Worm (Caenorhabditis elegans) whole organism, young adult: Measurements from ENCODE around the gene clc-9.
A peak's percentile ranks its signal among the peaks of the same experiment; 100 is the strongest.

Source experiments
- B0035.1 ChIP-seq: sonication (generic microtip); optimal IDR thresholded peaks from 2 replicates; lab custom pipeline; 2016; ENCODE audit warnings: missing genetic modification characterization, mild to moderate bottlenecking, missing compliant biosample characterization, missing genotype, missing genetic modification reagents
- B0261.1 ChIP-seq: sonication (generic microtip); optimal IDR thresholded peaks from 2 replicates; lab custom pipeline; 2016; ENCODE audit warnings: mild to moderate bottlenecking, missing genetic modification characterization, moderate library complexity, missing compliant biosample characterization
- C17E4.6 ChIP-seq: fragments of 200-800 bp; sonication (Bioruptor generic); IDR thresholded peaks from 2 replicates; pipeline ENCODE4 v1.3.6; 2022; ENCODE audit warnings: missing genetic modification reagents, missing genetic modification characterization, missing compliant biosample characterization
- D2030.7 ChIP-seq: fragments of 200-800 bp; sonication (Bioruptor generic); IDR thresholded peaks from 2 replicates; pipeline ENCODE4 v1.3.6; 2022; ENCODE audit warnings: missing genetic modification reagents, missing genetic modification characterization, missing compliant biosample characterization
- F10E7.11 ChIP-seq: sonication (generic microtip); optimal IDR thresholded peaks from 2 replicates; lab custom pipeline; 2017; ENCODE audit warnings: mild to moderate bottlenecking, missing genetic modification characterization, moderate library complexity, missing compliant biosample characterization
- F22D6.2 ChIP-seq: sonication (generic microtip); optimal IDR thresholded peaks from 2 replicates; lab custom pipeline; 2016; ENCODE audit warnings: mild to moderate bottlenecking, missing genetic modification characterization, missing compliant biosample characterization
- F37B4.10 ChIP-seq: fragments of 200-800 bp; sonication (Bioruptor generic); IDR thresholded peaks from 2 replicates; pipeline ENCODE4 v1.3.6; 2022; ENCODE audit warnings: missing genetic modification characterization, missing compliant biosample characterization
- F49E8.2 ChIP-seq: sonication (generic microtip); optimal IDR thresholded peaks from 3 replicates; lab custom pipeline; 2017; ENCODE audit warnings: missing genetic modification characterization, mild to moderate bottlenecking, missing compliant biosample characterization, antibody characterized with exemption, moderate library complexity; ENCODE audit not compliant: insufficient read depth
- F57A8.1 ChIP-seq: fragments of 200-800 bp; sonication (Bioruptor generic); optimal IDR thresholded peaks from 2 replicates; lab custom pipeline; 2018; ENCODE audit warnings: mild to moderate bottlenecking, missing genetic modification characterization, moderate library complexity, missing compliant biosample characterization
- T07F8.4 ChIP-seq: sonication (generic microtip); optimal IDR thresholded peaks from 2 replicates; lab custom pipeline; 2016; ENCODE audit warnings: mild to moderate bottlenecking, missing genetic modification characterization, moderate library complexity, missing compliant biosample characterization
- Y67H2A.10 ChIP-seq: fragments of 200-800 bp; sonication (Bioruptor generic); conservative IDR thresholded peaks from 2 replicates; pipeline ENCODE4 v1.3.6; 2022; ENCODE audit warnings: missing genetic modification reagents, missing genetic modification characterization, missing compliant biosample characterization
- ZK185.1 ChIP-seq: sonication (generic microtip); optimal IDR thresholded peaks from 2 replicates; lab custom pipeline; 2016; ENCODE audit warnings: mild to moderate bottlenecking, missing genetic modification characterization, missing compliant biosample characterization; ENCODE audit not compliant: poor library complexity, severe bottlenecking
- ama-1 ChIP-seq, 3 experiments: fragments of 150-350 bp in 1 of 3; sonication (generic microtip) in 2 of 3; optimal IDR thresholded peaks; 2 replicates each; lab custom pipeline; 2014 to 2018; ENCODE audit warnings: missing biosample characterization in 2 of 3, missing genetic modification characterization in 2 of 3, missing genetic modification reagents in 2 of 3
- attf-3 ChIP-seq: fragments of 200-800 bp; sonication (Bioruptor generic); conservative IDR thresholded peaks from 2 replicates; pipeline ENCODE4 v1.3.6; 2022; ENCODE audit warnings: missing genetic modification reagents, missing genetic modification characterization, missing compliant biosample characterization
- bed-2 ChIP-seq: fragments of 200-800 bp; sonication (Bioruptor generic); IDR thresholded peaks from 2 replicates; pipeline ENCODE4 v1.3.6; 2022; ENCODE audit warnings: missing genetic modification reagents, missing genetic modification characterization, missing compliant biosample characterization
- ceh-27 ChIP-seq: fragments of 200-800 bp; sonication (Bioruptor generic); optimal IDR thresholded peaks from 2 replicates; lab custom pipeline; 2018; ENCODE audit warnings: mild to moderate bottlenecking, missing genetic modification characterization, moderate library complexity, missing compliant biosample characterization
- ceh-58 ChIP-seq: fragments of 200-800 bp; sonication (Bioruptor generic); IDR thresholded peaks from 2 replicates; pipeline ENCODE4 v1.3.6; 2022; ENCODE audit warnings: missing genetic modification characterization, missing compliant biosample characterization
- chd-7 ChIP-seq: sonication (generic microtip); optimal IDR thresholded peaks from 2 replicates; lab custom pipeline; 2016; ENCODE audit warnings: mild to moderate bottlenecking, missing genetic modification characterization, moderate library complexity, missing compliant biosample characterization
- die-1 ChIP-seq: sonication (generic microtip); optimal IDR thresholded peaks from 2 replicates; lab custom pipeline; 2016; ENCODE audit warnings: missing genotype, mild to moderate bottlenecking, missing genetic modification characterization, missing compliant biosample characterization
- dox-1 ChIP-seq: fragments of 200-800 bp; sonication (Bioruptor generic); IDR thresholded peaks from 2 replicates; pipeline ENCODE4 v1.3.6; 2022; ENCODE audit warnings: missing genetic modification reagents, missing genetic modification characterization, missing compliant biosample characterization
- hlh-12 ChIP-seq: sonication (generic microtip); optimal IDR thresholded peaks from 2 replicates; lab custom pipeline; 2016; ENCODE audit warnings: missing genetic modification characterization, missing compliant biosample characterization
- hmg-20 ChIP-seq: fragments of 200-800 bp; sonication (Bioruptor generic); IDR thresholded peaks from 2 replicates; pipeline ENCODE4 v1.3.6; 2022; ENCODE audit warnings: missing genetic modification reagents, missing genetic modification characterization, missing compliant biosample characterization
- hrde-1 ChIP-seq: sonication (generic microtip); optimal IDR thresholded peaks from 2 replicates; lab custom pipeline; 2016; ENCODE audit warnings: missing genetic modification characterization, mild to moderate bottlenecking, missing compliant biosample characterization, moderate library complexity, missing genotype, missing genetic modification reagents, borderline replicate concordance
- let-607 ChIP-seq, 2 experiments: fragments of 200-800 bp in 1 of 2; sonication (Bioruptor generic) in 1 of 2; sonication (generic microtip) in 1 of 2; optimal IDR thresholded peaks; 2 replicates each; lab custom pipeline; 2016 to 2018; ENCODE audit warnings: mild to moderate bottlenecking in 2 of 2, missing compliant biosample characterization in 2 of 2, missing genetic modification characterization in 2 of 2, moderate library complexity in 2 of 2, missing genotype in 1 of 2
- lin-26 ChIP-seq: fragments of 200-800 bp; sonication (Bioruptor generic); IDR thresholded peaks from 2 replicates; pipeline ENCODE4 v1.3.6; 2022; ENCODE audit warnings: missing genetic modification reagents, missing genetic modification characterization, missing compliant biosample characterization
- lin-35 ChIP-seq, 3 experiments: fragments of 150-350 bp in 2 of 3; sonication (generic microtip) in 1 of 3; optimal IDR thresholded peaks; 2 replicates each; lab custom pipeline; 2014 to 2018; ENCODE audit warnings: missing biosample characterization in 3 of 3, missing genetic modification characterization in 3 of 3, missing genetic modification reagents in 3 of 3
- lsy-27 ChIP-seq: sonication (generic microtip); optimal IDR thresholded peaks from 2 replicates; lab custom pipeline; 2017; ENCODE audit warnings: missing genetic modification characterization, mild to moderate bottlenecking, missing compliant biosample characterization, antibody characterized with exemption, missing genotype, borderline replicate concordance; ENCODE audit not compliant: insufficient read depth
- madf-10 ChIP-seq: sonication (generic microtip); optimal IDR thresholded peaks from 2 replicates; lab custom pipeline; 2016; ENCODE audit warnings: mild to moderate bottlenecking, missing genetic modification characterization, missing compliant biosample characterization
- mcd-1 ChIP-seq: fragments of 200-800 bp; sonication (Bioruptor generic); IDR thresholded peaks from 2 replicates; pipeline ENCODE4 v1.3.6; 2022; ENCODE audit warnings: missing genetic modification reagents, missing genetic modification characterization, missing compliant biosample characterization
- mel-28 ChIP-seq: sonication (generic microtip); optimal IDR thresholded peaks from 2 replicates; lab custom pipeline; 2016; ENCODE audit warnings: borderline replicate concordance, mild to moderate bottlenecking, missing genetic modification characterization, missing compliant biosample characterization
- mes-4 ChIP-seq: sonication (generic microtip); optimal IDR thresholded peaks from 2 replicates; lab custom pipeline; 2016; ENCODE audit warnings: missing genotype, missing genetic modification characterization, missing compliant biosample characterization
- nfya-1 ChIP-seq: sonication (generic microtip); optimal IDR thresholded peaks from 2 replicates; lab custom pipeline; 2017; ENCODE audit warnings: antibody characterized with exemption, missing compliant biosample characterization, missing genetic modification characterization, borderline replicate concordance; ENCODE audit not compliant: insufficient read depth
- repo-1 ChIP-seq: sonication (generic microtip); optimal IDR thresholded peaks from 2 replicates; lab custom pipeline; 2017; ENCODE audit warnings: mild to moderate bottlenecking, missing genetic modification characterization, missing compliant biosample characterization
- rpc-1 ChIP-seq, 2 experiments: fragments of 150-350 bp in 1 of 2; sonication (generic microtip) in 1 of 2; optimal IDR thresholded peaks; 2 replicates each; lab custom pipeline; 2014 to 2018; ENCODE audit warnings: missing biosample characterization in 1 of 2, missing genetic modification characterization in 1 of 2, missing genetic modification reagents in 1 of 2, missing genotype in 1 of 2
- sdz-38 ChIP-seq: sonication (generic microtip); optimal IDR thresholded peaks from 2 replicates; lab custom pipeline; 2016; ENCODE audit warnings: missing genotype, missing genetic modification characterization, missing compliant biosample characterization
- snpc-1.1 ChIP-seq: sonication (generic microtip); optimal IDR thresholded peaks from 2 replicates; lab custom pipeline; 2017; ENCODE audit warnings: missing genetic modification characterization, mild to moderate bottlenecking, missing compliant biosample characterization, antibody characterized with exemption, moderate library complexity, missing genotype, missing genetic modification reagents; ENCODE audit not compliant: insufficient read depth
- snpc-1.3 ChIP-seq: sonication (generic microtip); optimal IDR thresholded peaks from 2 replicates; lab custom pipeline; 2017; ENCODE audit warnings: missing genetic modification characterization, mild to moderate bottlenecking, missing compliant biosample characterization, antibody characterized with exemption, moderate library complexity, missing genotype, missing genetic modification reagents; ENCODE audit not compliant: insufficient read depth
- sptf-2 ChIP-seq: fragments of 200-800 bp; sonication (Bioruptor generic); optimal IDR thresholded peaks from 2 replicates; lab custom pipeline; 2018; ENCODE audit warnings: mild to moderate bottlenecking, missing genetic modification characterization, missing compliant biosample characterization
- tbx-9 ChIP-seq: sonication (generic microtip); optimal IDR thresholded peaks from 2 replicates; lab custom pipeline; 2016; ENCODE audit warnings: borderline replicate concordance, missing genetic modification characterization, inconsistent platforms, missing compliant biosample characterization
- unc-62 ChIP-seq: fragments of 150-350 bp; optimal IDR thresholded peaks from 2 replicates; lab custom pipeline; 2014; ENCODE audit warnings: missing biosample characterization, missing genetic modification reagents, missing genetic modification characterization
- zfh-2 ChIP-seq: fragments of 200-800 bp; sonication (Bioruptor generic); conservative IDR thresholded peaks from 2 replicates; pipeline ENCODE4 v1.3.6; 2022; ENCODE audit warnings: missing genetic modification reagents, missing genetic modification characterization, missing compliant biosample characterization
- zim-3 ChIP-seq: sonication (generic microtip); optimal IDR thresholded peaks from 2 replicates; lab custom pipeline; 2017; ENCODE audit warnings: mild to moderate bottlenecking, missing genetic modification characterization, moderate library complexity, missing compliant biosample characterization
- ztf-22 ChIP-seq: fragments of 200-800 bp; sonication (Bioruptor generic); optimal IDR thresholded peaks from 2 replicates; lab custom pipeline; 2018; ENCODE audit warnings: mild to moderate bottlenecking, missing genetic modification characterization, moderate library complexity, missing compliant biosample characterization
- ztf-26 ChIP-seq: sonication (generic microtip); optimal IDR thresholded peaks from 2 replicates; lab custom pipeline; 2017; ENCODE audit warnings: missing genetic modification characterization, missing compliant biosample characterization
- ztf-28 ChIP-seq: fragments of 200-800 bp; sonication (Bioruptor generic); IDR thresholded peaks from 2 replicates; pipeline ENCODE4 v1.3.6; 2022; ENCODE audit warnings: missing genetic modification reagents, missing genetic modification characterization, missing compliant biosample characterization
- ztf-3 ChIP-seq: fragments of 200-800 bp; sonication (Bioruptor generic); optimal IDR thresholded peaks from 2 replicates; lab custom pipeline; 2018; ENCODE audit warnings: mild to moderate bottlenecking, missing genetic modification characterization, missing compliant biosample characterization

Gene clc-9

DNA sequence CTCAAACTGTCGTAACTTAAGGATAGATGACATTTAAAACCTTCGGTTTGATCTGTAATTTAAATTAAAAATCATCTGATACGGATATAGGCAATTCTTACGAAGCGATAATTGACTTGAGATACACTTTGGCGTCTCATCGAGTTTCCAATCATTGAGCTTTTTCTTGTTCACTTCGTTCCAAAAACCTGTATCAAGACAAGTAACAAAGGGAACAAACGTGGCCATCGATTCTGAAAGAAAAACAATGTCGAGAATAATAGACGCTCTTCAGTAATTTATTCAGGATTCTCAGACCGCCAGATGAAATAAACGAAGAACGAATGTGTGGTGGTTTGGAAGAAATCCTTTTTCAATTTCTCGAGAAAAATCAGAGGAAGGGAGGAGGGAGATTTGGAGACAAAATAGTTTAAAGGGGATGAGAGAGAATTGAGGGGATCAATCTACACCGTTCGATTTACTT, 31.9 kb upstream of the clc-9 start, which contains the start of gene atg-7 (continued):
- peak in 1 of 2 experiments; percentile 31 for TF ChIP-seq let-607 (tag; optimal IDR thresholded peaks at IDR 0.05; lab: Kevin White, UChicago)
- TF ChIP-seq dox-1 (GFP tag; lab: Robert Waterston, UW) = no peak
- TF ChIP-seq ceh-58 (GFP tag; lab: Robert Waterston, UW) = no peak
- no peak for TF ChIP-seq rpc-1 (optimal IDR thresholded peaks at IDR 0.05; lab: Kevin White, UChicago)
- TF ChIP-seq rpc-1 (tag; optimal IDR thresholded peaks at IDR 0.05; lab: Kevin White, UChicago) = no peak
- no peak for TF ChIP-seq T07F8.4 (tag; lab: Kevin White, UChicago)
- TF ChIP-seq D2030.7 (GFP tag; lab: Robert Waterston, UW) = no peak; the same call in 1 of the 2 replicates
- TF ChIP-seq bed-2 = no peak
- TF ChIP-seq ZK185.1 (tag; lab: Kevin White, UChicago) = no peak
- no peak for TF ChIP-seq hlh-12 (tag; lab: Kevin White, UChicago)
- TF ChIP-seq zfh-2 = no peak
- TF ChIP-seq unc-62 = no peak
- no peak for TF ChIP-seq Y67H2A.10 (GFP tag; lab: Robert Waterston, UW)
- TF ChIP-seq mel-28 (tag; lab: Kevin White, UChicago) = no peak
- no peak for TF ChIP-seq attf-3
- TF ChIP-seq ztf-3 (GFP tag; lab: Kevin White, UChicago) = no peak
- TF ChIP-seq F49E8.2 (tag; lab: Kevin White, UChicago) = peak; percentile 80
- TF ChIP-seq snpc-1.3 (tag; lab: Kevin White, UChicago) = peak; percentile 1
- TF ChIP-seq F37B4.10 = no peak
- peak; percentile 92 for TF ChIP-seq ama-1 (optimal IDR thresholded peaks at IDR 0.05; lab: Kevin White, UChicago)
- TF ChIP-seq ama-1 (GFP tag; optimal IDR thresholded peaks at IDR 0.05; lab: Kevin White, UChicago) = peak; percentile 31 to 64
- TF ChIP-seq hrde-1 (tag; lab: Kevin White, UChicago) = peak; percentile 74
- no peak for TF ChIP-seq zim-3 (tag; lab: Kevin White, UChicago)
- no peak for TF ChIP-seq madf-10 (tag; lab: Kevin White, UChicago)
- no peak for TF ChIP-seq sptf-2 (GFP tag; lab: Kevin White, UChicago)
- TF ChIP-seq F57A8.1 (GFP tag; lab: Kevin White, UChicago) = no peak
- no peak for TF ChIP-seq tbx-9 (tag; lab: Kevin White, UChicago)
- peak; percentile 36 for TF ChIP-seq ceh-27 (GFP tag; lab: Kevin White, UChicago)
- TF ChIP-seq F22D6.2 (tag; lab: Kevin White, UChicago) = no peak
- TF ChIP-seq sdz-38 = no peak
- peak; percentile 20 for TF ChIP-seq die-1 (tag; lab: Kevin White, UChicago)
- no peak for TF ChIP-seq lin-26
- no peak; the same call in 1 of the 2 replicates for TF ChIP-seq mcd-1 (GFP tag; lab: Robert Waterston, UW)
- peak; percentile 35 for TF ChIP-seq ztf-22 (GFP tag; lab: Kevin White, UChicago)
- no peak for TF ChIP-seq lsy-27
- TF ChIP-seq C17E4.6 = no peak
- TF ChIP-seq chd-7 = peak; percentile 43
- TF ChIP-seq hmg-20 (GFP tag; lab: Robert Waterston, UW) = peak; percentile 4; the same call in 1 of the 2 replicates
- TF ChIP-seq B0035.1 (tag; lab: Kevin White, UChicago) = no peak
- peak in 1 of 3 experiments; percentile 13 for TF ChIP-seq lin-35 (GFP tag; optimal IDR thresholded peaks at IDR 0.05; lab: Kevin White, UChicago)
- TF ChIP-seq B0261.1 (tag; lab: Kevin White, UChicago) = no peak
- TF ChIP-seq ztf-26 = no peak
- TF ChIP-seq nfya-1 (tag; lab: Kevin White, UChicago) = no peak
- no peak for TF ChIP-seq mes-4 (tag; lab: Kevin White, UChicago)
- TF ChIP-seq snpc-1.1 (tag; lab: Kevin White, UChicago) = no peak
- TF ChIP-seq repo-1 (tag; lab: Kevin White, UChicago) = peak; percentile 76
- peak; percentile 60 for TF ChIP-seq F10E7.11 (tag; lab: Kevin White, UChicago)
- TF ChIP-seq ztf-28 (GFP tag; lab: Robert Waterston, UW) = no peak
